Worm (Caenorhabditis elegans) whole organism, midembryonic: ENCODE data around the gene C07A12.7.

Experiments
- cog-1 ChIP-seq: sonication (generic microtip); optimal IDR thresholded peaks from 2 replicates; lab custom pipeline; 2016; ENCODE audit warnings: missing genetic modification characterization, missing compliant biosample characterization
- flt-1 ChIP-seq: fragments of 200-800 bp; sonication (Bioruptor generic); IDR thresholded peaks from 2 replicates; pipeline ENCODE4 v1.3.6; 2022; ENCODE audit warnings: missing genetic modification characterization, missing compliant biosample characterization
- klf-2 ChIP-seq: fragments of 200-800 bp; sonication (Bioruptor generic); conservative IDR thresholded peaks from 2 replicates; pipeline ENCODE4 v1.3.6; 2022; ENCODE audit warnings: missing genetic modification reagents, missing genetic modification characterization, missing compliant biosample characterization
- med-1 ChIP-seq: sonication (generic microtip); optimal IDR thresholded peaks from 2 replicates; lab custom pipeline; 2017; ENCODE audit warnings: missing genetic modification characterization, mild to moderate bottlenecking, missing compliant biosample characterization, antibody characterized with exemption, missing genetic modification reagents; ENCODE audit not compliant: insufficient read depth
- tab-1 ChIP-seq: fragments of 200-800 bp; sonication (Bioruptor generic); IDR thresholded peaks from 2 replicates; pipeline ENCODE4 v1.3.6; 2022; ENCODE audit warnings: missing genetic modification characterization, missing compliant biosample characterization

ce11 chrX:4530426-4531044 lies 8.6 kb upstream of the C07A12.7 start:
- no peak for TF ChIP-seq flt-1
- TF ChIP-seq med-1 (GFP tag; lab: Kevin White, UChicago): no peak
- TF ChIP-seq klf-2: no peak
- no peak for TF ChIP-seq cog-1 (tag; lab: Kevin White, UChicago)
- no peak for TF ChIP-seq tab-1 (GFP tag; lab: Robert Waterston, UW)
